Worm (Caenorhabditis elegans) whole organism, L4 larva: ENCODE results near the gene F38E1.6.
"Not testable (repeated sequence)": the region's sequence is repeated elsewhere in the genome, so short reads cannot be mapped to it uniquely, and the experiment has no call there.

ENCODE experiments used
- F37D6.2 ChIP-seq: sonication (generic microtip); optimal IDR thresholded peaks from 2 replicates; lab custom pipeline; 2016; ENCODE audit warnings: mild to moderate bottlenecking, missing genetic modification characterization, missing compliant biosample characterization
- R02D3.7 ChIP-seq: fragments of 150-350 bp; sonication (generic microtip); optimal IDR thresholded peaks from 3 replicates; lab custom pipeline; 2014; ENCODE audit warnings: missing biosample characterization, missing genetic modification characterization
- T26A8.4 ChIP-seq: fragments of 200-800 bp; sonication (Bioruptor generic); IDR thresholded peaks from 2 replicates; pipeline ENCODE4 v1.3.6; 2022; ENCODE audit warnings: missing genetic modification characterization, missing compliant biosample characterization
- aha-1 ChIP-seq: fragments of 150-350 bp; peaks from one replicate; lab custom pipeline; 2014; ENCODE audit warnings: missing biosample characterization, missing genetic modification characterization
- arid-1 ChIP-seq: fragments of 200-800 bp; sonication (Bioruptor generic); conservative IDR thresholded peaks from 2 replicates; pipeline ENCODE4 v1.3.6; 2022; ENCODE audit warnings: missing genetic modification reagents, missing genetic modification characterization, missing compliant biosample characterization
- ceh-20 ChIP-seq: fragments of 200-800 bp; sonication (Bioruptor generic); IDR thresholded peaks from 2 replicates; pipeline ENCODE4 v1.3.6; 2022; ENCODE audit warnings: missing genetic modification reagents, missing genetic modification characterization, missing compliant biosample characterization
- ceh-28 ChIP-seq: fragments of 150-350 bp; optimal IDR thresholded peaks from 2 replicates; lab custom pipeline; 2014; ENCODE audit warnings: missing biosample characterization, missing genetic modification reagents, missing genetic modification characterization
- ceh-32 ChIP-seq: sonication (generic microtip); optimal IDR thresholded peaks from 2 replicates; lab custom pipeline; 2016; ENCODE audit warnings: mild to moderate bottlenecking, missing genetic modification characterization, missing compliant biosample characterization; ENCODE audit not compliant: poor library complexity
- ceh-44 ChIP-seq: fragments of 200-800 bp; sonication (Bioruptor generic); IDR thresholded peaks from 2 replicates; pipeline ENCODE4 v1.3.6; 2022; ENCODE audit warnings: missing genetic modification reagents, missing genetic modification characterization, missing compliant biosample characterization
- ctbp-1 ChIP-seq: fragments of 200-800 bp; sonication (Bioruptor generic); IDR thresholded peaks from 2 replicates; pipeline ENCODE4 v1.3.6; 2022; ENCODE audit warnings: missing genetic modification reagents, missing genetic modification characterization, missing compliant biosample characterization
- daf-12 ChIP-seq: fragments of 150-350 bp; optimal IDR thresholded peaks from 2 replicates; lab custom pipeline; 2014; ENCODE audit warnings: missing biosample characterization, missing genetic modification reagents, missing genetic modification characterization
- daf-8 ChIP-seq: fragments of 200-800 bp; sonication (Bioruptor generic); IDR thresholded peaks from 2 replicates; pipeline ENCODE4 v1.3.6; 2022; ENCODE audit warnings: missing genetic modification characterization, missing compliant biosample characterization
- dmd-8 ChIP-seq: fragments of 200-800 bp; sonication (Bioruptor generic); IDR thresholded peaks from 2 replicates; pipeline ENCODE4 v1.3.6; 2022; ENCODE audit warnings: missing genetic modification characterization, missing compliant biosample characterization
- dmd-9 ChIP-seq: fragments of 200-800 bp; sonication (Bioruptor generic); IDR thresholded peaks from 2 replicates; pipeline ENCODE4 v1.3.6; 2022; ENCODE audit warnings: missing genetic modification reagents, missing genetic modification characterization, missing compliant biosample characterization
- hlh-11 ChIP-seq: fragments of 200-800 bp; sonication (Bioruptor generic); optimal IDR thresholded peaks from 2 replicates; lab custom pipeline; 2018; ENCODE audit warnings: mild to moderate bottlenecking, missing genetic modification characterization, missing compliant biosample characterization
- hlh-30 ChIP-seq: sonication (generic microtip); optimal IDR thresholded peaks from 2 replicates; lab custom pipeline; 2017; ENCODE audit warnings: antibody characterized with exemption, mild to moderate bottlenecking, missing genetic modification characterization, missing compliant biosample characterization; ENCODE audit not compliant: insufficient read depth
- lin-13 ChIP-seq: fragments of 150-350 bp; optimal IDR thresholded peaks from 2 replicates; lab custom pipeline; 2014; ENCODE audit warnings: missing biosample characterization, missing genetic modification reagents, missing genetic modification characterization
- lin-15B ChIP-seq: fragments of 150-350 bp; sonication (generic microtip); optimal IDR thresholded peaks from 3 replicates; lab custom pipeline; 2014; ENCODE audit warnings: missing biosample characterization, missing genetic modification characterization
- lin-29 ChIP-seq: fragments of 200-800 bp; sonication (Bioruptor generic); IDR thresholded peaks from 2 replicates; pipeline ENCODE4 v1.3.6; 2022; ENCODE audit warnings: missing genetic modification reagents, missing genetic modification characterization, missing compliant biosample characterization
- lin-38 ChIP-seq: fragments of 200-800 bp; sonication (Bioruptor generic); IDR thresholded peaks from 2 replicates; pipeline ENCODE4 v1.3.6; 2022; ENCODE audit warnings: missing genetic modification reagents, missing genetic modification characterization, missing compliant biosample characterization
- lir-3 ChIP-seq: sonication (generic microtip); optimal IDR thresholded peaks from 2 replicates; lab custom pipeline; 2016; ENCODE audit warnings: mild to moderate bottlenecking, missing genetic modification characterization, missing compliant biosample characterization
- madf-5 ChIP-seq, 2 experiments: fragments of 200-800 bp; sonication (Bioruptor generic); IDR thresholded peaks; 2 replicates each; pipeline ENCODE4 v1.3.6; 2022; ENCODE audit warnings: missing compliant biosample characterization in 2 of 2, missing genetic modification characterization in 2 of 2
- mdt-29 ChIP-seq: fragments of 200-800 bp; sonication (Bioruptor generic); IDR thresholded peaks from 2 replicates; pipeline ENCODE4 v1.3.6; 2022; ENCODE audit warnings: missing genetic modification reagents, missing genetic modification characterization, missing compliant biosample characterization
- mes-2 ChIP-seq: sonication (generic microtip); optimal IDR thresholded peaks from 2 replicates; lab custom pipeline; 2016; ENCODE audit warnings: missing genotype, mild to moderate bottlenecking, missing genetic modification characterization, missing compliant biosample characterization; ENCODE audit not compliant: poor library complexity, severe bottlenecking
- nhr-10 ChIP-seq: fragments of 150-350 bp; optimal IDR thresholded peaks from 2 replicates; lab custom pipeline; 2014; ENCODE audit warnings: missing biosample characterization, missing genetic modification characterization
- nhr-11 ChIP-seq: fragments of 150-350 bp; optimal IDR thresholded peaks from 2 replicates; lab custom pipeline; 2014; ENCODE audit warnings: missing biosample characterization, missing genetic modification characterization
- nhr-25 ChIP-seq: sonication (generic microtip); optimal IDR thresholded peaks from 2 replicates; lab custom pipeline; 2017; ENCODE audit warnings: missing genetic modification characterization, mild to moderate bottlenecking, missing compliant biosample characterization, antibody characterized with exemption, moderate library complexity, borderline replicate concordance; ENCODE audit not compliant: insufficient read depth
- nhr-28 ChIP-seq: fragments of 150-350 bp; optimal IDR thresholded peaks from 2 replicates; lab custom pipeline; 2014; ENCODE audit warnings: missing biosample characterization, missing genetic modification characterization
- nhr-42 ChIP-seq: fragments of 200-800 bp; sonication (Bioruptor generic); IDR thresholded peaks from 2 replicates; pipeline ENCODE4 v1.3.6; 2022; ENCODE audit warnings: missing genetic modification characterization, missing compliant biosample characterization
- nhr-76 ChIP-seq: fragments of 150-350 bp; optimal IDR thresholded peaks from 2 replicates; lab custom pipeline; 2014; ENCODE audit warnings: missing biosample characterization, missing genetic modification characterization
- nhr-77 ChIP-seq: fragments of 150-350 bp; optimal IDR thresholded peaks from 2 replicates; lab custom pipeline; 2014; ENCODE audit warnings: missing biosample characterization, missing genetic modification characterization
- rbr-2 ChIP-seq: sonication (generic microtip); optimal IDR thresholded peaks from 2 replicates; lab custom pipeline; 2016; ENCODE audit warnings: missing genotype, missing genetic modification characterization, missing compliant biosample characterization
- saeg-2 ChIP-seq: fragments of 200-800 bp; sonication (Bioruptor generic); IDR thresholded peaks from 2 replicates; pipeline ENCODE4 v1.3.6; 2022; ENCODE audit warnings: missing genetic modification reagents, missing genetic modification characterization, missing compliant biosample characterization
- skn-1 ChIP-seq: fragments of 150-350 bp; optimal IDR thresholded peaks from 2 replicates; lab custom pipeline; 2014; ENCODE audit warnings: missing biosample characterization, missing genetic modification characterization
- snpc-4 ChIP-seq: fragments of 150-350 bp; optimal IDR thresholded peaks from 2 replicates; lab custom pipeline; 2014; ENCODE audit warnings: missing biosample characterization, missing genetic modification characterization
- spr-3 ChIP-seq: fragments of 200-800 bp; sonication (Bioruptor generic); optimal IDR thresholded peaks from 2 replicates; lab custom pipeline; 2018; ENCODE audit warnings: mild to moderate bottlenecking, missing genetic modification characterization, missing compliant biosample characterization
- unc-62 ChIP-seq, 3 experiments: fragments of 150-350 bp in 1 of 3; sonication (generic microtip); optimal IDR thresholded peaks in 2 of 3; peaks in 1 of 3; 1 replicate in 1 of 3; 2 replicates in 2 of 3; lab custom pipeline; 2014 to 2017; ENCODE audit warnings: missing biosample characterization in 3 of 3, missing genetic modification characterization in 3 of 3, missing genetic modification reagents in 3 of 3, missing genotype in 1 of 3
- zag-1 ChIP-seq: fragments of 150-350 bp; optimal IDR thresholded peaks from 2 replicates; lab custom pipeline; 2014; ENCODE audit warnings: missing biosample characterization, missing genetic modification characterization
- zfp-3 ChIP-seq: fragments of 200-800 bp; sonication (Bioruptor generic); conservative IDR thresholded peaks from 2 replicates; pipeline ENCODE4 v1.3.6; 2022; ENCODE audit warnings: missing genetic modification reagents, missing genetic modification characterization, missing compliant biosample characterization
- zip-11 ChIP-seq: fragments of 200-800 bp; sonication (Bioruptor generic); IDR thresholded peaks from 2 replicates; pipeline ENCODE4 v1.3.6; 2022; ENCODE audit warnings: missing genetic modification characterization, missing compliant biosample characterization
- ztf-11 ChIP-seq: fragments of 150-350 bp; optimal IDR thresholded peaks from 2 replicates; lab custom pipeline; 2014; ENCODE audit warnings: missing biosample characterization, missing genetic modification characterization

The F38E1.6 gene

ce11 chrV:8335620-8336019, 24.3 kb upstream of the F38E1.6 start:
- TF ChIP-seq hlh-30 (tag; lab: Kevin White, UChicago) (peak; percentile 32), mes-2 (no peak), zag-1 (no peak), unc-62 (GFP tag; optimal IDR thresholded peaks at IDR 0.05 in 1 of 2; lab: Kevin White, UChicago) (peak in 1 of 2 experiments; percentile 45), unc-62 (tag; optimal IDR thresholded peaks at IDR 0.05; lab: Kevin White, UChicago) (no peak), spr-3 (GFP tag; lab: Kevin White, UChicago) (no peak), ceh-44 (GFP tag; lab: Robert Waterston, UW) (no peak)

- peak in 1 of 2 experiments; percentile 27 for TF ChIP-seq unc-62 (GFP tag; optimal IDR thresholded peaks at IDR 0.05 in 1 of 2; lab: Kevin White, UChicago)
- not testable (repeated sequence) for TF ChIP-seq unc-62 (tag; optimal IDR thresholded peaks at IDR 0.05; lab: Kevin White, UChicago)
Observed at ce11 chrV:8340924-8341323, 19.0 kb upstream of the F38E1.6 start, which contains the start of gene C08D8.7. Gene C08D8.7, plus strand, starts transcription at chrV:8341224.

ce11 chrV:8342416-8342815, 17.5 kb upstream of the F38E1.6 start:
- TF ChIP-seq F37D6.2 (tag; lab: Kevin White, UChicago) (no peak), unc-62 (GFP tag; optimal IDR thresholded peaks at IDR 0.05 in 1 of 2; lab: Kevin White, UChicago) (peak in 1 of 2 experiments; percentile 16), unc-62 (tag; optimal IDR thresholded peaks at IDR 0.05; lab: Kevin White, UChicago) (no peak), arid-1 (GFP tag; lab: Robert Waterston, UW) (no peak)

ce11 chrV:8345436-8345835, 14.5 kb upstream of the F38E1.6 start, which contains the start of gene C08D8.1:
Gene C08D8.1, plus strand, starts transcription at chrV:8345759.
- TF ChIP-seq mdt-29 (no peak), ceh-20 (GFP tag; lab: Robert Waterston, UW) (0 out of 2 replicates have a peak, but pooled peaks have one; percentile 19), spr-3 (GFP tag; lab: Kevin White, UChicago) (no peak), nhr-77 (tag; lab: Kevin White, UChicago) (no peak), daf-8 (no peak), nhr-11 (tag; lab: Kevin White, UChicago) (no peak), ctbp-1 (GFP tag; lab: Robert Waterston, UW) (no peak), lin-29 (GFP tag; lab: Robert Waterston, UW) (no peak), zag-1 (no peak), unc-62 (GFP tag; optimal IDR thresholded peaks at IDR 0.05 in 1 of 2; lab: Kevin White, UChicago) (peak in 1 of 2 experiments; percentile 44), unc-62 (tag; optimal IDR thresholded peaks at IDR 0.05; lab: Kevin White, UChicago) (no peak), nhr-28 (tag; lab: Kevin White, UChicago) (peak; percentile 97)
- TF ChIP-seq, all 104 proteins: peak for 3

- TF ChIP-seq mdt-29, result 0 out of 2 replicates have a peak, but pooled peaks have one; percentile 56
- 0 out of 2 replicates have a peak, but pooled peaks have one; percentile 15 for TF ChIP-seq dmd-9
- peak; percentile 76 for TF ChIP-seq aha-1 (tag; lab: Kevin White, UChicago)
- no peak for TF ChIP-seq zfp-3 (GFP tag; lab: Robert Waterston, UW)
- peak; percentile 82 for TF ChIP-seq nhr-25
- TF ChIP-seq madf-5 (GFP tag; IDR thresholded peaks at IDR 0.05; lab: Robert Waterston, UW), result no peak
- peak; percentile 95 for TF ChIP-seq snpc-4 (tag; lab: Kevin White, UChicago)
- peak; percentile 19 for TF ChIP-seq lir-3
- TF ChIP-seq R02D3.7 (tag; lab: Kevin White, UChicago), result no peak
- TF ChIP-seq lin-38, result peak; percentile 77
- TF ChIP-seq dmd-8 (GFP tag; lab: Robert Waterston, UW), result peak; percentile 62
- TF ChIP-seq lin-15B, result no peak
- TF ChIP-seq nhr-76 (tag; lab: Kevin White, UChicago), result no peak
- peak; percentile 88 for TF ChIP-seq hlh-11 (tag; lab: Kevin White, UChicago)
- TF ChIP-seq mes-2, result peak; percentile 90
- TF ChIP-seq skn-1 (tag; lab: Kevin White, UChicago), result no peak
- TF ChIP-seq daf-12, result no peak
- TF ChIP-seq zip-11, result no peak
- TF ChIP-seq rbr-2 (tag; lab: Kevin White, UChicago), result peak; percentile 80
- TF ChIP-seq nhr-10 (tag; lab: Kevin White, UChicago), result peak; percentile 19
- TF ChIP-seq ceh-28, result no peak
- TF ChIP-seq nhr-42 (GFP tag; lab: Robert Waterston, UW), result 0 out of 2 replicates have a peak, but pooled peaks have one; percentile 71
- TF ChIP-seq ztf-11 (tag; lab: Kevin White, UChicago), result no peak
- TF ChIP-seq lin-13 (GFP tag; lab: Kevin White, UChicago), result peak; percentile 78
- no peak for TF ChIP-seq saeg-2 (GFP tag; lab: Robert Waterston, UW)
- no peak for TF ChIP-seq ceh-44 (GFP tag; lab: Robert Waterston, UW)
- TF ChIP-seq hlh-30 (tag; lab: Kevin White, UChicago), result peak; percentile 74
- peak; percentile 92 for TF ChIP-seq T26A8.4 (GFP tag; lab: Robert Waterston, UW)
- TF ChIP-seq ceh-32 (tag; lab: Kevin White, UChicago), result peak; percentile 12
Observed at ce11 chrV:8348959-8349389, 10.9 kb upstream of the F38E1.6 start.
